Fruit fly (Drosophila melanogaster) whole organism, embryonic: ENCODE measurements around the gene CG31327.

Experiments used
- CG3838 ChIP-seq: fragments of 200-800 bp; sonication (Bioruptor generic); optimal IDR thresholded peaks from 3 replicates; lab custom pipeline; 2016; ENCODE audit warnings: missing biosample characterization, missing genetic modification characterization
- z ChIP-seq: fragments of 200-800 bp; sonication (Bioruptor generic); IDR thresholded peaks from 3 replicates; pipeline ENCODE4 v1.3.6; 2022; ENCODE audit warnings: missing biosample characterization, missing genetic modification characterization

Gene CG31327

dm6 chr3R:14107597-14107996 is 52.5 kb downstream of the CG31327 start:
- TF ChIP-seq z (GFP tag; lab: Robert Waterston, UW) (peak; percentile 93), CG3838 (GFP tag; lab: Kevin White, UChicago) (no peak)
- TF ChIP-seq, all 482 proteins: peak for 1
